Fruit fly (Drosophila melanogaster) whole organism, larva: Measurements from ENCODE around the gene Piezo.

Experiments
- noc ChIP-seq: fragments of 200-800 bp; sonication (Bioruptor generic); optimal IDR thresholded peaks from 3 replicates; lab custom pipeline; 2019; ENCODE audit warnings: missing biosample characterization, mild to moderate bottlenecking, missing genetic modification characterization, moderate library complexity

Piezo gene

DNA sequence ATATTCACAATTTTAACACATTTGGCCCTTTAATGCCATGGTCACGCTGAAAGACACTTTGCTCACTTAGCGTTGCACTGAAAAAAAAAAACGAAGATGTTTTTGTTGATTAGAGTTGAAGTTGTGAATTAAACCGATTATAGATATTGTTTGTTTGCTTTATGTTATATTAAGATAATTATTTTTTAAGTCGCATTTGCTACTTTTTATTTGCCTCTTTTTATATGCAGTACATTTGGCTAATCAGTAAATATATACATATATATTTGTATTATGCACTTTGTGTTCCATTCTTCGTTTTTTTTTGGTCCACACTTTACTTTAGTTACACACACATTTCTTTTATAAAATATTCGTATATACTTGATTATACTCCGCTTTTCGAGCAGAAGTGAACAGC is 67.4 kb downstream of the Piezo start:
- TF ChIP-seq noc, result no peak

DNA sequence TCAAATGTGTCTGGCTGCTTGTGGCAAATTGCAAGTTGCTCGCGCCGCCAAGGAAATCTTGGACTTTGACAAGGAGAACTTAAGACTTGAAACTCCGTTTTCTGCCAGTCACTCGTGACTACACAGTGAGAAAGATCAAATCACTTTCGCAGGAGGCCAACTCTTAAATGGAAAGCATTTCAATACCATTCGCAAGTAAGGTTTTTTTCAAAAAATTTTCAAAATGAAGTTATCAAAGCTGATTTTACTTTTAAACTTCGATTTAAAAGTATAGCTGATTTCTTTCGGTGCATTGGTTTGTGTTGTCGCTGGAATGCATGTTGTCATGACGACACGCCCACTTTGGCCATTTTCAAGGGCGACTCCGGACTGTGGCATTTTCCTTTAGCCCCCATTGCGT is 69.5 kb downstream of the Piezo start:
- TF ChIP-seq noc, result no peak

DNA sequence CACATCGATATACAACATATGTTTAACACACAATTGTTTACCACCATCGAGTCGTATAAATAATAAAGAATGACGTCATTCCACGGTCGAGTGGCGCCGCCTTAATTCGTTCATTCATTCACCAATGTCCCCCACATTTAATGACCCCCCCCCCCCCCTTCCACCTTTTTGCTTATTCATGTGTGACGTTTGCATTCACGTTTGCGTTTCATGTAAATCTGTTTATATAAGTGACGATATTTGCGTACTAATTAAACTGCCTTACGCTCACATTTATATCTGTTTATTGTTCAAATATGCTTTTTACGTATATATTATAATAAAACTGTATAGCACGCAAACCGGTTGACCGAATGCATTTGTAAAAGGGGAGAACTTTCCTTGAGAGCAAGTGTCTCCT is 70.7 kb downstream of the Piezo start:
- no peak for TF ChIP-seq noc

DNA sequence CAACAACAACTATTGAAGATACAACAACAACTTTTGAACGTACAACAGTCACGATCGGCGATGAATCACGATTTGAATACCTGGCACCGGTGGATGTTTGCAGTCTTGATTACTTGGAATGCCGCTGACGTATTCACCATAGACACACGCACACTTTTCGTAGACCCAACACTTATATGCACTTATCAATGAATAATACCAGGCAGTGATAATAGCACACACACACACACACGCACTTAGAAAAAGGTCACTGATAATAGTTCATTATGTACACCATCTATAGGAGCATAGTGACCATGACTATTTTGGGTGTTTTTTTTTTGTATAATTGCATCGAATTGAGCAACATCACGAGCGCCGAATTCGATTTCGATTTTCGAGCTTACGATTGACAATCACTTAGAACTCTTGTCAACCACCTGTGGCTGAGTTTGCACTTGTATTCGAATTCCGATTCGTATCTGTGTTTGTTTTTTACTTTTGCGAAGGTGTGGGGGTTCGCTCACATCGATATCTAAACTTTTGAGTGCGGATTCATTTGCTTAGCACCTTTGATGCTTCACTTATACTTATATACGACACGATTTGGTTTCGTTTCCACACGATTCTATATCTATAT is 76.3 kb downstream of the Piezo start:
- peak; percentile 30 for TF ChIP-seq noc
